Worm (Caenorhabditis elegans) whole organism, late embryonic: ENCODE measurements around the gene srw-143.

ENCODE experiments used
- K02D7.2 ChIP-seq: sonication (generic microtip); optimal IDR thresholded peaks from 2 replicates; lab custom pipeline; 2017; ENCODE audit warnings: mild to moderate bottlenecking, missing genetic modification characterization, missing compliant biosample characterization
- T23F11.4 ChIP-seq: fragments of 200-800 bp; sonication (Bioruptor generic); optimal IDR thresholded peaks from 2 replicates; lab custom pipeline; 2018; ENCODE audit warnings: mild to moderate bottlenecking, missing genetic modification characterization, missing compliant biosample characterization
- Y22D7AL.16 ChIP-seq: sonication (generic microtip); optimal IDR thresholded peaks from 2 replicates; lab custom pipeline; 2016; ENCODE audit warnings: missing genetic modification characterization, missing compliant biosample characterization
- ahr-1 ChIP-seq: sonication (generic microtip); optimal IDR thresholded peaks from 2 replicates; lab custom pipeline; 2016; ENCODE audit warnings: missing genetic modification characterization, missing compliant biosample characterization
- ama-1 ChIP-seq: fragments of 150-350 bp; optimal IDR thresholded peaks from 2 replicates; lab custom pipeline; 2014
- ceh-18 ChIP-seq: sonication (generic microtip); optimal IDR thresholded peaks from 2 replicates; lab custom pipeline; 2016; ENCODE audit warnings: missing genetic modification characterization, missing compliant biosample characterization
- ceh-19 ChIP-seq: fragments of 200-800 bp; sonication (Bioruptor generic); optimal IDR thresholded peaks from 2 replicates; lab custom pipeline; 2018; ENCODE audit warnings: mild to moderate bottlenecking, missing genetic modification characterization, missing compliant biosample characterization
- ceh-2 ChIP-seq: sonication (generic microtip); optimal IDR thresholded peaks from 2 replicates; lab custom pipeline; 2016; ENCODE audit warnings: missing genotype, missing genetic modification characterization, missing compliant biosample characterization
- ceh-24 ChIP-seq: sonication (generic microtip); optimal IDR thresholded peaks from 2 replicates; lab custom pipeline; 2016; ENCODE audit warnings: mild to moderate bottlenecking, missing genetic modification characterization, missing compliant biosample characterization
- ceh-30 ChIP-seq: fragments of 150-350 bp; optimal IDR thresholded peaks from 2 replicates; lab custom pipeline; 2014; ENCODE audit warnings: missing biosample characterization, missing genetic modification characterization
- ceh-48 ChIP-seq: sonication (generic microtip); optimal IDR thresholded peaks from 2 replicates; lab custom pipeline; 2016; ENCODE audit warnings: missing genetic modification characterization, inconsistent platforms, missing compliant biosample characterization
- ceh-6 ChIP-seq: fragments of 200-800 bp; sonication (Bioruptor generic); optimal IDR thresholded peaks from 2 replicates; lab custom pipeline; 2018; ENCODE audit warnings: mild to moderate bottlenecking, missing genetic modification characterization, missing compliant biosample characterization
- ceh-9 ChIP-seq: sonication (generic microtip); optimal IDR thresholded peaks from 2 replicates; lab custom pipeline; 2016; ENCODE audit warnings: mild to moderate bottlenecking, missing genetic modification characterization, inconsistent platforms, missing compliant biosample characterization
- dve-1 ChIP-seq: sonication (generic microtip); optimal IDR thresholded peaks from 2 replicates; lab custom pipeline; 2017; ENCODE audit warnings: antibody characterized with exemption, mild to moderate bottlenecking, missing genetic modification characterization, missing compliant biosample characterization
- elt-2 ChIP-seq: sonication (generic microtip); optimal IDR thresholded peaks from 2 replicates; lab custom pipeline; 2016; ENCODE audit warnings: missing genetic modification reagents, missing genetic modification characterization, missing compliant biosample characterization
- elt-4 ChIP-seq: sonication (generic microtip); optimal IDR thresholded peaks from 2 replicates; lab custom pipeline; 2016; ENCODE audit warnings: missing genetic modification characterization, missing compliant biosample characterization
- ets-4 ChIP-seq: sonication (generic microtip); optimal IDR thresholded peaks from 2 replicates; lab custom pipeline; 2016; ENCODE audit warnings: missing genetic modification characterization, missing compliant biosample characterization
- fkh-10 ChIP-seq: fragments of 150-350 bp; optimal IDR thresholded peaks from 2 replicates; lab custom pipeline; 2014; ENCODE audit warnings: missing biosample characterization, missing genetic modification reagents, missing genetic modification characterization
- fkh-6 ChIP-seq: sonication (generic microtip); optimal IDR thresholded peaks from 2 replicates; lab custom pipeline; 2016; ENCODE audit warnings: missing genetic modification characterization, missing compliant biosample characterization
- hlh-15 ChIP-seq: sonication (generic microtip); optimal IDR thresholded peaks from 2 replicates; lab custom pipeline; 2016; ENCODE audit warnings: missing genetic modification characterization, missing compliant biosample characterization
- hlh-8 ChIP-seq: sonication (generic microtip); optimal IDR thresholded peaks from 2 replicates; lab custom pipeline; 2016; ENCODE audit warnings: missing genotype, missing genetic modification characterization, missing compliant biosample characterization
- nfya-1 ChIP-seq: sonication (generic microtip); optimal IDR thresholded peaks from 2 replicates; lab custom pipeline; 2017; ENCODE audit warnings: missing genetic modification characterization, mild to moderate bottlenecking, missing compliant biosample characterization, antibody characterized with exemption, moderate library complexity
- nhr-11 ChIP-seq: fragments of 150-350 bp; optimal IDR thresholded peaks from 2 replicates; lab custom pipeline; 2014; ENCODE audit warnings: missing biosample characterization, missing genetic modification characterization
- odd-2 ChIP-seq: sonication (generic microtip); optimal IDR thresholded peaks from 2 replicates; lab custom pipeline; 2017; ENCODE audit warnings: antibody characterized with exemption, mild to moderate bottlenecking, missing genetic modification characterization, missing compliant biosample characterization
- pax-1 ChIP-seq: fragments of 150-350 bp; optimal IDR thresholded peaks from 2 replicates; lab custom pipeline; 2014; ENCODE audit warnings: missing biosample characterization, missing genetic modification characterization
- pha-2 ChIP-seq: sonication (generic microtip); optimal IDR thresholded peaks from 2 replicates; lab custom pipeline; 2017; ENCODE audit warnings: mild to moderate bottlenecking, missing genetic modification characterization, missing compliant biosample characterization
- pha-4 ChIP-seq: fragments of 150-350 bp; optimal IDR thresholded peaks from 2 replicates; lab custom pipeline; 2018; ENCODE audit warnings: missing biosample characterization, missing genetic modification reagents, missing genetic modification characterization
- pqm-1 ChIP-seq: sonication (generic microtip); optimal IDR thresholded peaks from 2 replicates; lab custom pipeline; 2016; ENCODE audit warnings: missing genetic modification characterization, missing compliant biosample characterization
- sox-2 ChIP-seq: fragments of 200-800 bp; sonication (Bioruptor generic); IDR thresholded peaks from 2 replicates; pipeline ENCODE4 v1.3.6; 2022; ENCODE audit warnings: missing genetic modification reagents, missing genetic modification characterization, missing compliant biosample characterization
- sox-4 ChIP-seq: sonication (generic microtip); optimal IDR thresholded peaks from 2 replicates; lab custom pipeline; 2017; ENCODE audit warnings: mild to moderate bottlenecking, missing genetic modification characterization, inconsistent platforms, missing compliant biosample characterization
- tbx-7 ChIP-seq: sonication (generic microtip); optimal IDR thresholded peaks from 2 replicates; lab custom pipeline; 2016; ENCODE audit warnings: missing genotype, missing genetic modification characterization, missing compliant biosample characterization
- ttx-3 ChIP-seq: sonication (generic microtip); optimal IDR thresholded peaks from 2 replicates; lab custom pipeline; 2016; ENCODE audit warnings: missing genetic modification reagents, missing genetic modification characterization, missing compliant biosample characterization
- unc-55 ChIP-seq: sonication (generic microtip); optimal IDR thresholded peaks from 2 replicates; lab custom pipeline; 2017; ENCODE audit warnings: missing biosample characterization, missing genetic modification reagents, missing genetic modification characterization
- unc-86 ChIP-seq: sonication (generic microtip); optimal IDR thresholded peaks from 2 replicates; lab custom pipeline; 2016; ENCODE audit warnings: missing genetic modification characterization, missing compliant biosample characterization
- zip-5 ChIP-seq: sonication (generic microtip); optimal IDR thresholded peaks from 2 replicates; lab custom pipeline; 2016; ENCODE audit warnings: missing genetic modification characterization, missing compliant biosample characterization
- ztf-16 ChIP-seq: sonication (generic microtip); optimal IDR thresholded peaks from 2 replicates; lab custom pipeline; 2017; ENCODE audit warnings: missing genetic modification characterization, missing compliant biosample characterization

The srw-143 gene

DNA sequence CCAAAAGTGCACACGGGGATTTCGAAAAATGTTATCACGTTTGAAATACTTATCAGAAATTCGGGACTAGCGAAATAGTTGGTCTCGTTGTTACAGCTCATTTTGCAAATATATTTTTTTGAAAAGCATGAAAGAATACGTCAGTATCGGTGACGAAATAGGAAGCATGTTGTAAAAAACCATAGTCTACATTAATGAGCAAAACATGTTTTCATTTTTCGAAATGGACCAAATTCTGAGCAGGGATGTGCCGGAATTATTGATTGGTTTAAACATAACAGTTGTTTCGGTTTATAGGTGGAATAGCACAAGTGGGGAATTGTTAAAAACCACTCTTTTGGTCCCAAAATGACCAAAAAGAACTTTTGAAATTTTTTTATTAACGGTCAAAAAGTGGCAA is 7.2 kb downstream of the srw-143 start, which contains the start of gene srh-247:
Gene srh-247, minus strand, starts transcription at position 101 of the 400 bp plus-strand sequence.
- TF ChIP-seq fkh-6 (tag; lab: Kevin White, UChicago) (no peak), ceh-30 (tag; lab: Kevin White, UChicago) (no peak), unc-55 (GFP tag; lab: Kevin White, UChicago) (no peak), odd-2 (no peak), nhr-11 (tag; lab: Kevin White, UChicago) (no peak), K02D7.2 (no peak), nfya-1 (tag; lab: Kevin White, UChicago) (no peak)

DNA sequence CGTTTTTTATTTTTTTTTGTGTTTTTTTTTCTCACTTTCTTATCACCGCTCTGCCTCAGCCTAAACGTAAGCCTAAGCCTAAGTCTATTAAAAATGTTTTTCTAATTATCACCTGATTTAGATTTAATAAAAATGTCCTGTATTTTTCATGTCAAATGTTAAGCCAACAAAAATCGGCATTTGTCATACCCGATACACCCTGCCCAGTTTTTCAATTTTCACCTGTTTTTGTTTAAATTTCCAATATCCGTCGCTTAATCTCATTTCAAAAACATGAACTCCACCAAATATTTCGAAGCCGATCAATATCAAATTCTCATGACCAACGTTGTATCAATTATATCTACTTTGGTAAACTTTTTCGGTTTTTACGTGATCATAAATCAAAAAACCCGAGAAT is 10.1 kb downstream of the srw-143 start, which contains the start of gene C31B8.1:
Gene C31B8.1, plus strand, starts transcription at position 301 of the 400 bp plus-strand sequence.
- no peak for TF ChIP-seq ceh-2
- TF ChIP-seq ceh-24 (tag; lab: Kevin White, UChicago), result no peak
- TF ChIP-seq ztf-16 (tag; lab: Kevin White, UChicago), result no peak
- no peak for TF ChIP-seq ahr-1 (tag; lab: Kevin White, UChicago)
- no peak for TF ChIP-seq ceh-18 (tag; lab: Kevin White, UChicago)
- no peak for TF ChIP-seq ceh-6 (GFP tag; lab: Kevin White, UChicago)
- no peak for TF ChIP-seq elt-4
- no peak for TF ChIP-seq ceh-19 (GFP tag; lab: Kevin White, UChicago)
- no peak for TF ChIP-seq ceh-9 (tag; lab: Kevin White, UChicago)
- no peak for TF ChIP-seq T23F11.4 (GFP tag; lab: Kevin White, UChicago)
- TF ChIP-seq hlh-8, result no peak
- TF ChIP-seq unc-55 (GFP tag; lab: Kevin White, UChicago), result no peak
- no peak for TF ChIP-seq odd-2
- no peak for TF ChIP-seq tbx-7 (tag; lab: Kevin White, UChicago)

DNA sequence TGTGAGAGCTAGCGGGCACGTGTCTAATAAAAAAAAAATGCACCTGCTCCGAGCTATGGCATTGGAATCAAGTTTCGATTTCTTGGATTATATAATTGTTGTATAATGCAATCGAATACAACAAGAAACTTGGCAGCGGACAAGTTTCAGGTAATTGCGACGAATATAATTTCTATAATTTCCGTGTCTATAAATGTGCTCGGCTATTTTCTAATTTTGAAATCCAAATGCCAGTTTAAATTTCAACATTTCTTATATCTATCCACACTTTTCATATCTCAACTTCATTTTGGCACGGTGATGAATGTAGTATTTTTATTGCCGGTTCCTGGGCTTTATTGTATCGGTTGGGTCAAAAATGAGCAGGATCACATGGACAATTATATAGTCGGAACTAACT is 11.6 kb downstream of the srw-143 start, which contains the start of gene C31B8.16:
Gene C31B8.16, plus strand, starts transcription at position 301 of the 400 bp plus-strand sequence.
- no peak for TF ChIP-seq odd-2
- TF ChIP-seq ceh-2, result no peak
- no peak for TF ChIP-seq K02D7.2
- TF ChIP-seq zip-5 (tag; lab: Kevin White, UChicago), result no peak
- TF ChIP-seq T23F11.4 (GFP tag; lab: Kevin White, UChicago), result no peak
- TF ChIP-seq pha-4 (tag; lab: Kevin White, UChicago), result no peak
- no peak for TF ChIP-seq pax-1 (tag; lab: Kevin White, UChicago)

DNA sequence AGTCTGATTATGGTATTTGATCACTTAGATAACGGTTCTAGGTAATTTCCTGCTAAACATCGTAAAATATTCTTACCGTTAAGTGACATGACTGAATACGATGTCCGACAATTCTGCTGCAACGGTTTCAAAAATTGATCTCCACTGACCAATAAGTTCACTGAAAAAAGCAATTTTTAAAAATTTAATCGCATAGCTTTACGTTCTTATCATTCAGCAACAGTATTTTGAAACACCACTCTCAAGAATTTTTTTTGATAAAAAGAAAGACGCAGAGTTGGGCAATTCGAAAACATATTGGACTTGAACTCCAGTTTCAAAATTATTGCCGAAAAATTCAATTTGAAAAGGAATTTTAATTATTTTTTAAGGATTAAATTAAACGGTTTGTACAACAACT is 13.8 kb downstream of the srw-143 start, which contains the start of gene C31B8.12:
Gene C31B8.12, minus strand, starts transcription at position 101 of the 400 bp plus-strand sequence.
- no peak for TF ChIP-seq sox-4 (tag; lab: Kevin White, UChicago)
- no peak for TF ChIP-seq pha-2 (tag; lab: Kevin White, UChicago)
- TF ChIP-seq unc-86 (tag; lab: Kevin White, UChicago), result no peak
- TF ChIP-seq dve-1 (tag; lab: Kevin White, UChicago), result no peak
- TF ChIP-seq T23F11.4 (GFP tag; lab: Kevin White, UChicago), result no peak
- no peak for TF ChIP-seq pqm-1
- no peak for TF ChIP-seq hlh-15 (tag; lab: Kevin White, UChicago)
- no peak for TF ChIP-seq sox-2 (GFP tag; lab: Robert Waterston, UW)
- no peak for TF ChIP-seq odd-2
- no peak for TF ChIP-seq Y22D7AL.16 (tag; lab: Kevin White, UChicago)
- no peak for TF ChIP-seq ets-4 (tag; lab: Kevin White, UChicago)
- no peak for TF ChIP-seq K02D7.2
- TF ChIP-seq elt-2 (tag; lab: Kevin White, UChicago), result no peak
- TF ChIP-seq ama-1 (lab: Kevin White, UChicago), result no peak
- no peak for TF ChIP-seq fkh-10 (GFP tag; lab: Kevin White, UChicago)
- no peak for TF ChIP-seq ceh-48
- no peak for TF ChIP-seq ttx-3 (tag; lab: Kevin White, UChicago)
